Worm (Caenorhabditis elegans): ENCODE results near the gene fbxb-96.
"Not testable (repeated sequence)": the region's sequence is repeated elsewhere in the genome, so short reads cannot be mapped to it uniquely, and the experiment has no call there.

fbxb-96 gene

ce11 chrII:1861285-1861793, 11.1 kb upstream of the fbxb-96 start, which contains the start of gene C16C4.18:
TSS of gene C16C4.18 (minus strand) at chrII:1861335.
- TF ChIP-seq mep-1 (tag; optimal IDR thresholded peaks at IDR 0.05): peak; percentile 2

- not testable (repeated sequence) for TF ChIP-seq ceh-39, nhr-28, pha-4 (tag; optimal IDR thresholded peaks at IDR 0.05)
Measured at ce11 chrII:1854094-1854493, 3.9 kb upstream of the fbxb-96 start, which contains the start of gene fbxb-95. TSS of gene fbxb-95 (plus strand) at chrII:1854394.

ce11 chrII:1852503-1852902, 2.3 kb upstream of the fbxb-96 start, which contains the start of gene C52E2.2:
TSS of gene C52E2.2 (plus strand) at chrII:1852803.
- no peak for TF ChIP-seq lin-32 (GFP tag; optimal IDR thresholded peaks at IDR 0.05)
- no peak for TF ChIP-seq elt-1 (tag; optimal IDR thresholded peaks at IDR 0.05; ENCODE audit: borderline replicate concordance, insufficient read depth)
- no peak for TF ChIP-seq nhr-12 (tag; optimal IDR thresholded peaks at IDR 0.05)
- TF ChIP-seq sem-2 (GFP tag; optimal IDR thresholded peaks at IDR 0.05): no peak
- TF ChIP-seq ztf-11 (tag; optimal IDR thresholded peaks at IDR 0.05): no peak
- no peak for TF ChIP-seq unc-120 (tag; optimal IDR thresholded peaks at IDR 0.05; ENCODE audit: poor library complexity, severe bottlenecking)
- TF ChIP-seq nhr-76 (tag; optimal IDR thresholded peaks at IDR 0.05): no peak
- no peak for TF ChIP-seq sptf-1 (tag; optimal IDR thresholded peaks at IDR 0.05)
- no peak for TF ChIP-seq lsy-2 (tag; optimal IDR thresholded peaks at IDR 0.05)
- no peak for TF ChIP-seq bed-3 (GFP tag; optimal IDR thresholded peaks at IDR 0.05)
- TF ChIP-seq hlh-1 (tag; optimal IDR thresholded peaks at IDR 0.05): no peak
- TF ChIP-seq ceh-43 (GFP tag; optimal IDR thresholded peaks at IDR 0.05): no peak
- no peak for TF ChIP-seq unc-39 (tag; optimal IDR thresholded peaks at IDR 0.05)
- no peak for TF ChIP-seq nhr-237 (tag; optimal IDR thresholded peaks at IDR 0.05)

ce11 chrII:1851716-1852115, 1.5 kb upstream of the fbxb-96 start:
- TF ChIP-seq ceh-39 (tag; optimal IDR thresholded peaks at IDR 0.05): no peak
- no peak for TF ChIP-seq sem-2 (GFP tag; optimal IDR thresholded peaks at IDR 0.05)
- no peak for TF ChIP-seq unc-62 (GFP tag; optimal IDR thresholded peaks at IDR 0.05)
- TF ChIP-seq lsy-2 (tag; optimal IDR thresholded peaks at IDR 0.05): no peak
- no peak for TF ChIP-seq blmp-1 (tag; optimal IDR thresholded peaks at IDR 0.05)
- no peak for TF ChIP-seq nhr-2 (tag; optimal IDR thresholded peaks at IDR 0.05)
- TF ChIP-seq sptf-1 (tag; optimal IDR thresholded peaks at IDR 0.05): no peak
- TF ChIP-seq mab-5 (tag; optimal IDR thresholded peaks at IDR 0.05): no peak
- TF ChIP-seq ces-1 (GFP tag; optimal IDR thresholded peaks at IDR 0.05): no peak
- TF ChIP-seq mep-1 (tag; optimal IDR thresholded peaks at IDR 0.05): no peak
- TF ChIP-seq M03D4.4 (tag; optimal IDR thresholded peaks at IDR 0.05): no peak

ce11 chrII:1850840-1851294, 668 bp upstream of the fbxb-96 start, which contains the start of gene C52E2.3:
TSS of gene C52E2.3 (plus strand) at chrII:1851244.
- TF ChIP-seq elt-1 (tag; optimal IDR thresholded peaks at IDR 0.05; ENCODE audit: borderline replicate concordance, insufficient read depth) (peak; percentile 62), lin-32 (GFP tag; optimal IDR thresholded peaks at IDR 0.05) (no peak), ceh-39 (tag; optimal IDR thresholded peaks at IDR 0.05) (no peak), elt-3 (tag; optimal IDR thresholded peaks at IDR 0.05) (peak; percentile 85)

ce11 chrII:1848109-1848508, 2.1 kb downstream of the fbxb-96 start, which contains the start of gene fbxb-97:
TSS of gene fbxb-97 (minus strand) at chrII:1848161.
- TF ChIP-seq hlh-1 (tag; optimal IDR thresholded peaks at IDR 0.05) (no peak), mep-1 (tag; optimal IDR thresholded peaks at IDR 0.05) (no peak), unc-120 (tag; optimal IDR thresholded peaks at IDR 0.05; ENCODE audit: poor library complexity, severe bottlenecking) (peak; percentile 51), nhr-76 (tag; optimal IDR thresholded peaks at IDR 0.05) (no peak)

- no peak for TF ChIP-seq unc-62 (GFP tag; optimal IDR thresholded peaks at IDR 0.05)
- TF ChIP-seq bed-3 (GFP tag; optimal IDR thresholded peaks at IDR 0.05): no peak
- no peak for TF ChIP-seq M03D4.4 (tag; optimal IDR thresholded peaks at IDR 0.05)
- TF ChIP-seq mls-2 (tag; optimal IDR thresholded peaks at IDR 0.05): no peak
- TF ChIP-seq unc-39 (tag; optimal IDR thresholded peaks at IDR 0.05): no peak
- TF ChIP-seq unc-120 (tag; optimal IDR thresholded peaks at IDR 0.05; ENCODE audit: poor library complexity, severe bottlenecking): no peak
- no peak for TF ChIP-seq ham-2 (GFP tag; optimal IDR thresholded peaks at IDR 0.05)
- TF ChIP-seq ces-1 (GFP tag; optimal IDR thresholded peaks at IDR 0.05): no peak
- TF ChIP-seq flh-1 (GFP tag; optimal IDR thresholded peaks at IDR 0.05): no peak
- no peak for TF ChIP-seq tbx-8 (GFP tag; optimal IDR thresholded peaks at IDR 0.05)
- no peak for TF ChIP-seq cnd-1 (tag; optimal IDR thresholded peaks at IDR 0.05)
- no peak for TF ChIP-seq mep-1 (tag; optimal IDR thresholded peaks at IDR 0.05)
Measured at ce11 chrII:1844552-1844951, 5.6 kb downstream of the fbxb-96 start.
